Worm (Caenorhabditis elegans): ENCODE measurements around the gene srw-20.

ce11 chrV:17042263-17042662 lies 37.4 kb downstream of the srw-20 start, which contains the start of gene hpo-33:
- no peak for TF ChIP-seq elt-2 (tag; optimal IDR thresholded peaks at IDR 0.05)
- no peak for TF ChIP-seq unc-55 (GFP tag; optimal IDR thresholded peaks at IDR 0.05)
- TF ChIP-seq hlh-8 (tag; optimal IDR thresholded peaks at IDR 0.05), result no peak
- no peak for TF ChIP-seq F13H6.1 (tag; optimal IDR thresholded peaks at IDR 0.05)
- TF ChIP-seq ama-1 (optimal IDR thresholded peaks at IDR 0.05), result no peak
- TF ChIP-seq sox-2 (GFP tag; IDR thresholded peaks at IDR 0.05), result no peak
- no peak for TF ChIP-seq C38D4.7 (GFP tag; optimal IDR thresholded peaks at IDR 0.05)
- TF ChIP-seq pha-4 (tag; optimal IDR thresholded peaks at IDR 0.05), result no peak
- no peak for TF ChIP-seq unc-86 (tag; optimal IDR thresholded peaks at IDR 0.05)
- TF ChIP-seq nfya-1 (tag; optimal IDR thresholded peaks at IDR 0.05), result no peak
- TF ChIP-seq mec-3 (tag; optimal IDR thresholded peaks at IDR 0.05; ENCODE audit: borderline replicate concordance), result no peak
- TF ChIP-seq ceh-48 (tag; optimal IDR thresholded peaks at IDR 0.05), result no peak
- TF ChIP-seq ztf-16 (tag; optimal IDR thresholded peaks at IDR 0.05), result no peak
